Fruit fly (Drosophila melanogaster) whole organism, embryonic: ENCODE results near the gene CG7987.

Source experiments
- Ada2b ChIP-seq: fragments of 200-800 bp; sonication (Bioruptor generic); IDR thresholded peaks from 2 replicates; pipeline ENCODE4 v1.3.6; 2022; ENCODE audit warnings: missing biosample characterization, missing genetic modification characterization
- Aef1 ChIP-seq: fragments of 200-800 bp; sonication (Bioruptor generic); IDR thresholded peaks from 3 replicates; pipeline ENCODE4 v1.3.6; 2022; ENCODE audit warnings: missing biosample characterization, missing genetic modification characterization
- Asciz ChIP-seq: fragments of 200-800 bp; sonication (Bioruptor generic); optimal IDR thresholded peaks from 2 replicates; lab custom pipeline; 2017; ENCODE audit warnings: missing biosample characterization, mild to moderate bottlenecking, missing genetic modification characterization, missing genetic modification reagents
- Blimp-1 ChIP-seq: fragments of 200-800 bp; sonication (Bioruptor generic); optimal IDR thresholded peaks from 3 replicates; lab custom pipeline; 2018; ENCODE audit warnings: missing biosample characterization, missing genetic modification characterization, mild to moderate bottlenecking, moderate library complexity, missing genetic modification reagents
- BtbVII ChIP-seq: fragments of 200-800 bp; sonication (Bioruptor generic); optimal IDR thresholded peaks from 3 replicates; lab custom pipeline; 2017; ENCODE audit warnings: missing biosample characterization, mild to moderate bottlenecking, missing genetic modification characterization
- CG10147 ChIP-seq: fragments of 200-800 bp; sonication (Bioruptor generic); optimal IDR thresholded peaks from 2 replicates; lab custom pipeline; 2019; ENCODE audit warnings: missing biosample characterization, mild to moderate bottlenecking, missing genetic modification characterization, moderate library complexity
- CG11085 ChIP-seq: fragments of 200-800 bp; sonication (Bioruptor generic); IDR thresholded peaks from 2 replicates; pipeline ENCODE4 v1.3.6; 2022; ENCODE audit warnings: missing biosample characterization, missing genetic modification characterization
- CG11695 ChIP-seq: fragments of 200-800 bp; sonication (Bioruptor generic); IDR thresholded peaks from 3 replicates; pipeline ENCODE4 v1.3.6; 2022; ENCODE audit warnings: missing biosample characterization, missing genetic modification characterization
- CG13296 ChIP-seq: fragments of 200-800 bp; sonication (Bioruptor generic); optimal IDR thresholded peaks from 3 replicates; lab custom pipeline; 2018; ENCODE audit warnings: missing biosample characterization, mild to moderate bottlenecking, missing genetic modification characterization
- CG15269 ChIP-seq: fragments of 200-800 bp; sonication (Bioruptor generic); optimal IDR thresholded peaks from 2 replicates; lab custom pipeline; 2018; ENCODE audit warnings: missing biosample characterization, mild to moderate bottlenecking, missing genetic modification characterization, moderate library complexity
- CG15514 ChIP-seq: fragments of 200-800 bp; sonication (Bioruptor generic); optimal IDR thresholded peaks from 3 replicates; lab custom pipeline; 2017; ENCODE audit warnings: missing biosample characterization, missing genetic modification characterization, mild to moderate bottlenecking, moderate library complexity, missing genetic modification reagents
- CG18764 ChIP-seq: fragments of 200-800 bp; sonication (Bioruptor generic); optimal IDR thresholded peaks from 3 replicates; lab custom pipeline; 2016; ENCODE audit warnings: missing biosample characterization, missing genetic modification characterization
- CG2120 ChIP-seq: fragments of 200-800 bp; sonication (Bioruptor generic); optimal IDR thresholded peaks from 3 replicates; lab custom pipeline; 2016; ENCODE audit warnings: missing biosample characterization, missing genetic modification characterization
- CG30403 ChIP-seq: fragments of 200-800 bp; sonication (Bioruptor generic); optimal IDR thresholded peaks from 3 replicates; lab custom pipeline; 2016; ENCODE audit warnings: missing biosample characterization, missing genetic modification characterization
- CG3163 ChIP-seq: fragments of 200-800 bp; sonication (Bioruptor generic); optimal IDR thresholded peaks from 3 replicates; lab custom pipeline; 2016; ENCODE audit warnings: missing biosample characterization, missing genetic modification characterization
- CG3407 ChIP-seq: fragments of 200-800 bp; sonication (Bioruptor generic); optimal IDR thresholded peaks from 2 replicates; lab custom pipeline; 2018; ENCODE audit warnings: missing biosample characterization, mild to moderate bottlenecking, missing genetic modification characterization
- CG3726 ChIP-seq: fragments of 200-800 bp; sonication (Bioruptor generic); IDR thresholded peaks from 3 replicates; pipeline ENCODE4, ENCODE4 v1.3.6; 2022; ENCODE audit warnings: missing biosample characterization, missing genetic modification characterization
- CG4282 ChIP-seq: fragments of 200-800 bp; sonication (Bioruptor generic); optimal IDR thresholded peaks from 2 replicates; lab custom pipeline; 2016; ENCODE audit warnings: missing biosample characterization, missing genetic modification characterization
- CG4820 ChIP-seq: fragments of 200-800 bp; sonication (Bioruptor generic); optimal IDR thresholded peaks from 3 replicates; lab custom pipeline; 2016; ENCODE audit warnings: missing biosample characterization, missing genetic modification characterization
- CG6254 ChIP-seq: fragments of 200-800 bp; sonication (Bioruptor generic); optimal IDR thresholded peaks from 3 replicates; lab custom pipeline; 2017; ENCODE audit warnings: mild to moderate bottlenecking, missing biosample characterization, missing genetic modification reagents, missing genetic modification characterization
- CG6689 ChIP-seq: fragments of 200-800 bp; sonication (Bioruptor generic); IDR thresholded peaks from 2 replicates; pipeline ENCODE4 v1.3.6; 2022; ENCODE audit warnings: missing biosample characterization, missing genetic modification characterization
- CG7271 ChIP-seq: fragments of 200-800 bp; sonication (Bioruptor generic); optimal IDR thresholded peaks from 2 replicates; lab custom pipeline; 2018; ENCODE audit warnings: missing biosample characterization, mild to moderate bottlenecking, missing genetic modification characterization, moderate library complexity
- CG7357 ChIP-seq: fragments of 200-800 bp; sonication (Bioruptor generic); IDR thresholded peaks from 3 replicates; pipeline ENCODE4 v1.3.6; 2022; ENCODE audit warnings: missing biosample characterization, missing genetic modification characterization
- CG7372 ChIP-seq: fragments of 200-800 bp; sonication (Bioruptor generic); IDR thresholded peaks from 2 replicates; pipeline ENCODE4 v1.3.6; 2022; ENCODE audit warnings: missing biosample characterization, missing genetic modification characterization
- CG7839 ChIP-seq: fragments of 200-800 bp; sonication (Bioruptor generic); optimal IDR thresholded peaks from 3 replicates; lab custom pipeline; 2018; ENCODE audit warnings: missing biosample characterization, mild to moderate bottlenecking, missing genetic modification characterization, moderate library complexity
- CG9727 ChIP-seq: fragments of 200-800 bp; sonication (Bioruptor generic); optimal IDR thresholded peaks from 3 replicates; lab custom pipeline; 2017; ENCODE audit warnings: missing biosample characterization, mild to moderate bottlenecking, missing genetic modification characterization
- Deaf1 ChIP-seq: fragments of 200-800 bp; optimal IDR thresholded peaks from 3 replicates; lab custom pipeline; 2019; ENCODE audit warnings: missing biosample characterization, mild to moderate bottlenecking, missing genetic modification characterization, moderate library complexity
- Gug ChIP-seq: fragments of 200-800 bp; sonication (Bioruptor generic); IDR thresholded peaks from 4 replicates; pipeline ENCODE4 v1.3.6; 2022; ENCODE audit warnings: missing biosample characterization, missing genetic modification characterization
- HmgZ ChIP-seq: fragments of 200-800 bp; sonication (Bioruptor generic); optimal IDR thresholded peaks from 2 replicates; lab custom pipeline; 2018; ENCODE audit warnings: missing biosample characterization, mild to moderate bottlenecking, missing genetic modification characterization
- Lim3 ChIP-seq: fragments of 200-800 bp; sonication (Bioruptor generic); IDR thresholded peaks from 2 replicates; pipeline ENCODE4 v1.3.6; 2022; ENCODE audit warnings: missing biosample characterization, missing genetic modification characterization
- Nf-YB ChIP-seq: fragments of 200-800 bp; sonication (Bioruptor generic); optimal IDR thresholded peaks from 3 replicates; lab custom pipeline; 2019; ENCODE audit warnings: missing biosample characterization, mild to moderate bottlenecking, missing genetic modification characterization, moderate library complexity
- Six4 ChIP-seq: fragments of 200-800 bp; sonication (Bioruptor generic); optimal IDR thresholded peaks from 2 replicates; lab custom pipeline; 2016; ENCODE audit warnings: missing biosample characterization, missing genetic modification characterization
- Usf ChIP-seq: fragments of 200-800 bp; sonication (Bioruptor generic); optimal IDR thresholded peaks from 2 replicates; lab custom pipeline; 2017; ENCODE audit warnings: missing genotype, missing biosample characterization, missing genetic modification characterization
- aop ChIP-seq: fragments of 200-800 bp; sonication (Bioruptor generic); IDR thresholded peaks from 2 replicates; pipeline ENCODE4 v1.3.6; 2022; ENCODE audit warnings: missing biosample characterization, missing genetic modification characterization
- ara ChIP-seq: fragments of 200-800 bp; sonication (Bioruptor generic); IDR thresholded peaks from 2 replicates; pipeline ENCODE4 v1.3.6; 2022; ENCODE audit warnings: missing biosample characterization, missing genetic modification characterization
- cwo ChIP-seq: fragments of 200-800 bp; sonication (Bioruptor generic); optimal IDR thresholded peaks from 3 replicates; lab custom pipeline; 2017; ENCODE audit warnings: missing biosample characterization, missing genetic modification characterization, mild to moderate bottlenecking, moderate library complexity, missing genetic modification reagents
- dpn ChIP-seq, 2 experiments: fragments of 200-800 bp; sonication (Bioruptor generic); optimal IDR thresholded peaks; 3 replicates each; lab custom pipeline; 2016; ENCODE audit warnings: missing biosample characterization in 2 of 2, missing genetic modification characterization in 2 of 2
- h ChIP-seq: fragments of >200 bp; optimal IDR thresholded peaks from 2 replicates; lab custom pipeline; 2017
- klu ChIP-seq: fragments of 200-800 bp; sonication (Bioruptor generic); IDR thresholded peaks from 2 replicates; pipeline ENCODE4 v1.3.6; 2022; ENCODE audit warnings: missing biosample characterization, missing genetic modification characterization
- kni ChIP-seq: fragments of 200-800 bp; sonication (Bioruptor generic); optimal IDR thresholded peaks from 3 replicates; lab custom pipeline; 2017; ENCODE audit warnings: mild to moderate bottlenecking, missing biosample characterization, missing genetic modification reagents, missing genetic modification characterization
- lab ChIP-seq: fragments of 200-800 bp; sonication (Bioruptor generic); optimal IDR thresholded peaks from 3 replicates; lab custom pipeline; 2017; ENCODE audit warnings: missing biosample characterization, missing genetic modification characterization, mild to moderate bottlenecking, moderate library complexity, missing genetic modification reagents
- lmd ChIP-seq: fragments of 200-800 bp; sonication (Bioruptor generic); IDR thresholded peaks from 2 replicates; pipeline ENCODE4 v1.3.6; 2022; ENCODE audit warnings: missing biosample characterization, missing genetic modification characterization
- p53 ChIP-seq: fragments of 200-800 bp; sonication (Bioruptor generic); optimal IDR thresholded peaks from 2 replicates; lab custom pipeline; 2016; ENCODE audit warnings: missing biosample characterization, missing genetic modification characterization
- pan ChIP-seq, 4 experiments: fragments of >200 bp in 3 of 4; fragments of 200-800 bp in 1 of 4; sonication (Bioruptor generic) in 1 of 4; optimal IDR thresholded peaks in 3 of 4; IDR thresholded peaks in 1 of 4; 2 replicates each; pipeline versions ENCODE4 v1.3.6 to Lab custom; 2017 to 2022; ENCODE audit warnings: missing biosample characterization in 2 of 4, missing genetic modification characterization in 2 of 4, mixed read lengths in 1 of 4
- prd ChIP-seq, 3 experiments: fragments of >200 bp in 2 of 3; fragments of 200-800 bp in 1 of 3; sonication (Bioruptor generic) in 1 of 3; optimal IDR thresholded peaks in 2 of 3; IDR thresholded peaks in 1 of 3; 2 replicates in 2 of 3; 3 replicates in 1 of 3; pipeline versions ENCODE4 v1.3.6 to Lab custom; 2017 to 2022; ENCODE audit warnings: missing biosample characterization in 1 of 3, missing genetic modification characterization in 1 of 3
- row ChIP-seq: fragments of 200-800 bp; sonication (Bioruptor generic); IDR thresholded peaks from 3 replicates; pipeline ENCODE4 v1.3.6; 2022; ENCODE audit warnings: missing biosample characterization, missing genetic modification characterization
- sd ChIP-seq: fragments of 200-800 bp; sonication (Bioruptor generic); optimal IDR thresholded peaks from 3 replicates; lab custom pipeline; 2018; ENCODE audit warnings: missing biosample characterization, mild to moderate bottlenecking, missing genetic modification characterization, moderate library complexity
- slp2 ChIP-seq: fragments of 200-800 bp; sonication (Bioruptor generic); optimal IDR thresholded peaks from 2 replicates; lab custom pipeline; 2016; ENCODE audit warnings: missing biosample characterization, missing genetic modification characterization
- sna ChIP-seq: fragments of 200-800 bp; sonication (Bioruptor generic); IDR thresholded peaks from 2 replicates; pipeline ENCODE4 v1.3.6; 2022; ENCODE audit warnings: missing biosample characterization, missing genetic modification characterization; ENCODE audit not compliant: partially characterized antibody
- zen ChIP-seq: fragments of 200-800 bp; sonication (Bioruptor generic); optimal IDR thresholded peaks from 3 replicates; lab custom pipeline; 2018; ENCODE audit warnings: missing biosample characterization, mild to moderate bottlenecking, missing genetic modification characterization, moderate library complexity

The CG7987 gene

dm6 chr3R:14542038-14542437 is 33.6 kb downstream of the CG7987 start (continued):
- TF ChIP-seq CG15514 (GFP tag; lab: Kevin White, UChicago), result peak; percentile 5
- TF ChIP-seq Six4 (GFP tag; lab: Kevin White, UChicago), result no peak
- TF ChIP-seq lmd (GFP tag; lab: Robert Waterston, UW), result peak; percentile 20; the same call in 1 of the 2 replicates
- peak; percentile 37 for TF ChIP-seq CG2120 (GFP tag; lab: Kevin White, UChicago)
- 0 out of 2 replicates have a peak, but pooled peaks have one; percentile 35 for TF ChIP-seq CG6689 (GFP tag; lab: Robert Waterston, UW)
- TF ChIP-seq CG18764, result no peak
- no peak for TF ChIP-seq CG7357 (GFP tag; lab: Robert Waterston, UW)
- no peak for TF ChIP-seq Deaf1 (tag; lab: Kevin White, UChicago)
- no peak for TF ChIP-seq CG3407 (GFP tag; lab: Kevin White, UChicago)
- TF ChIP-seq sna, result no peak
- no peak for TF ChIP-seq h
- TF ChIP-seq CG11085 (GFP tag; lab: Robert Waterston, UW), result no peak
- TF ChIP-seq p53 (GFP tag; lab: Kevin White, UChicago), result no peak
- peak; percentile 4 for TF ChIP-seq CG4820 (GFP tag; lab: Kevin White, UChicago)
- TF ChIP-seq HmgZ, result no peak
- TF ChIP-seq aop (GFP tag; lab: Robert Waterston, UW), result no peak
- 0 out of 2 replicates have a peak, but pooled peaks have one; percentile 32 for TF ChIP-seq ara (GFP tag; lab: Robert Waterston, UW)
- no peak for TF ChIP-seq Usf
- TF ChIP-seq CG30403 (GFP tag; lab: Kevin White, UChicago), result peak; percentile 5
- no peak for TF ChIP-seq kni (GFP tag; lab: Kevin White, UChicago)
- peak; percentile 79 for TF ChIP-seq CG7372 (GFP tag; lab: Robert Waterston, UW)
- no peak for TF ChIP-seq CG4282 (GFP tag; lab: Kevin White, UChicago)
- TF ChIP-seq CG10147 (GFP tag; lab: Kevin White, UChicago), result peak; percentile 47
- TF ChIP-seq slp2, result no peak
- TF ChIP-seq BtbVII (GFP tag; lab: Kevin White, UChicago), result no peak
- TF ChIP-seq Aef1 (GFP tag; lab: Robert Waterston, UW), result no peak
- no peak for TF ChIP-seq Asciz (GFP tag; lab: Kevin White, UChicago)
- peak; percentile 39 for TF ChIP-seq CG15269 (tag; lab: Kevin White, UChicago)
- TF ChIP-seq CG13296, result peak; percentile 1
- TF ChIP-seq CG9727, result peak; percentile 9
- TF ChIP-seq CG7271 (tag; lab: Kevin White, UChicago), result no peak
- TF ChIP-seq prd (optimal IDR thresholded peaks at IDR 0.05; lab: Kevin White, UChicago), result no peak
- peak; percentile 39; the same call in 1 of the 3 replicates for TF ChIP-seq prd (GFP tag; IDR thresholded peaks at IDR 0.05; lab: Robert Waterston, UW)
- peak; percentile 52 for TF ChIP-seq Ada2b (GFP tag; lab: Robert Waterston, UW)
- TF ChIP-seq row, result peak; percentile 56; the same call in 2 of the 3 replicates
- TF ChIP-seq klu (GFP tag; lab: Robert Waterston, UW), result no peak
- TF ChIP-seq Lim3 (GFP tag; lab: Robert Waterston, UW), result no peak
- TF ChIP-seq lab (GFP tag; lab: Kevin White, UChicago), result peak; percentile 55
- TF ChIP-seq CG7839 (tag; lab: Kevin White, UChicago), result no peak
- TF ChIP-seq CG11695 (GFP tag; lab: Robert Waterston, UW), result 0 out of 3 replicates have a peak, but pooled peaks have one; percentile 38
- TF ChIP-seq sd, result no peak
- no peak for TF ChIP-seq dpn (GFP tag; optimal IDR thresholded peaks at IDR 0.05; lab: Kevin White, UChicago)
- TF ChIP-seq Nf-YB, result no peak
- TF ChIP-seq pan (optimal IDR thresholded peaks at IDR 0.05; lab: Kevin White, UChicago), result no peak
- peak in 1 of 2 experiments; percentile 38 for TF ChIP-seq pan (GFP tag; optimal IDR thresholded peaks at IDR 0.05 in 1 of 2, IDR thresholded peaks at IDR 0.05 in 1 of 2)
- TF ChIP-seq Gug (GFP tag; lab: Robert Waterston, UW), result no peak
- TF ChIP-seq CG3726 (GFP tag; lab: Robert Waterston, UW), result no peak
- no peak for TF ChIP-seq CG3163 (GFP tag; lab: Kevin White, UChicago)
- TF ChIP-seq zen (tag; lab: Kevin White, UChicago), result no peak
- TF ChIP-seq Blimp-1, result no peak
- peak; percentile 32 for TF ChIP-seq cwo (GFP tag; lab: Kevin White, UChicago)
- TF ChIP-seq CG6254 (GFP tag; lab: Kevin White, UChicago), result no peak
